Fruit fly (Drosophila melanogaster): ENCODE results near the gene Pfdn1.

Pfdn1 gene

DNA sequence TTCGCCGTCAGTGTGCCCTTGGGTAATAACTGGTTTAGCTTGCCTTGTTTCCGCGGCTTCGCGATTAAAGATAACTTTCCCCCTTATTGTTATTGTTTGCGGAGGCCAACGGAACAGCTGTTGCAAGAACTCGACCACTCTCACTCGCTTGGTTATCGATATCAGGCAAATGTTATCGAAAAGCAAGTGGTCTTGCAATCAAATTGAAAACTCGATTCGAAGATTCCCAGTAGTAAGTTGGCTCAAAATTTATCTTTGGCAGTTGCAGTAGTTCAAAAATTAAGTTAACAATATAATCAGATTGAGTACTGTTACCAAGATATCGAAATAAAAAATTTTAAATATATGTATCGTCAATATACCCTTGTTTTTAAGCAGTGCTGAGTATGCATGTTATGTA, 3.1 kb upstream of the Pfdn1 start, which contains the start of the genes Fbw5 and CG9147 (continued):
- TF ChIP-seq CG10565 (GFP tag; optimal IDR thresholded peaks at IDR 0.05), result peak; percentile 99
- peak; percentile 99 for TF ChIP-seq tap (tag; optimal IDR thresholded peaks at IDR 0.05)
- TF ChIP-seq bbx (GFP tag; IDR thresholded peaks at IDR 0.05; ENCODE audit: partially characterized antibody), result peak; percentile 70
- peak; percentile 99 for TF ChIP-seq bcd (GFP tag; optimal IDR thresholded peaks at IDR 0.05)
- peak; percentile 99 for TF ChIP-seq tup (GFP tag; optimal IDR thresholded peaks at IDR 0.05)
- TF ChIP-seq CG7987 (GFP tag; optimal IDR thresholded peaks at IDR 0.05), result peak; percentile 98
- peak; percentile 98 for TF ChIP-seq CG4282 (GFP tag; optimal IDR thresholded peaks at IDR 0.05)
- peak; percentile 93 for TF ChIP-seq TFAM (GFP tag; optimal IDR thresholded peaks at IDR 0.05)
- peak; percentile 86 for TF ChIP-seq z (GFP tag; IDR thresholded peaks at IDR 0.05)
- TF ChIP-seq dan (GFP tag; IDR thresholded peaks at IDR 0.05), result peak; percentile 95
- peak; percentile 100 for TF ChIP-seq row (GFP tag; IDR thresholded peaks at IDR 0.05)
- peak; percentile 99 for TF ChIP-seq CG33557 (GFP tag; optimal IDR thresholded peaks at IDR 0.05)
- peak; percentile 99 for TF ChIP-seq en (GFP tag; optimal IDR thresholded peaks at IDR 0.05)
- peak; percentile 62 for TF ChIP-seq Dp (GFP tag; optimal IDR thresholded peaks at IDR 0.05)
- TF ChIP-seq trh (GFP tag; optimal IDR thresholded peaks at IDR 0.05), result peak; percentile 99
- peak; percentile 98 for TF ChIP-seq CG18764 (GFP tag; optimal IDR thresholded peaks at IDR 0.05)
- TF ChIP-seq kay (GFP tag; optimal IDR thresholded peaks at IDR 0.05), result peak; percentile 99
- TF ChIP-seq Atf-2 (GFP tag; optimal IDR thresholded peaks at IDR 0.05), result peak; percentile 99
- TF ChIP-seq cwo (GFP tag; optimal IDR thresholded peaks at IDR 0.05), result peak; percentile 97
- peak; percentile 100 for TF ChIP-seq D19B (GFP tag; optimal IDR thresholded peaks at IDR 0.05)
- peak; percentile 88 for TF ChIP-seq Nf-YC (tag; optimal IDR thresholded peaks at IDR 0.05)
- TF ChIP-seq Dad (GFP tag; optimal IDR thresholded peaks at IDR 0.05), result peak; percentile 99
- peak; percentile 99 for TF ChIP-seq Rx (GFP tag; IDR thresholded peaks at IDR 0.05)
- TF ChIP-seq Dbx (GFP tag; IDR thresholded peaks at IDR 0.05), result peak; percentile 100
- peak; percentile 99 for TF ChIP-seq CG9817 (tag; optimal IDR thresholded peaks at IDR 0.05)
- peak; percentile 97 for TF ChIP-seq trem (tag; optimal IDR thresholded peaks at IDR 0.05)
- TF ChIP-seq CG18011 (GFP tag; optimal IDR thresholded peaks at IDR 0.05), result peak; percentile 93
- TF ChIP-seq Hr3 (GFP tag; optimal IDR thresholded peaks at IDR 0.05), result peak; percentile 100
- TF ChIP-seq caup (GFP tag; optimal IDR thresholded peaks at IDR 0.05; ENCODE audit: severe bottlenecking), result peak; percentile 99
- peak; percentile 99 for TF ChIP-seq CG31441 (GFP tag; IDR thresholded peaks at IDR 0.05)
- TF ChIP-seq CoRest (tag; optimal IDR thresholded peaks at IDR 0.05), result peak; percentile 100
- peak; percentile 100 for TF ChIP-seq CrebB (tag; optimal IDR thresholded peaks at IDR 0.05)
- TF ChIP-seq Doc3 (GFP tag; IDR thresholded peaks at IDR 0.05; ENCODE audit: partially characterized antibody), result no peak; the same call in 2 of the 3 replicates
- peak; percentile 99 for TF ChIP-seq al (GFP tag; IDR thresholded peaks at IDR 0.05)
- TF ChIP-seq CG5180 (GFP tag; optimal IDR thresholded peaks at IDR 0.05), result peak; percentile 90
- TF ChIP-seq sob (GFP tag; IDR thresholded peaks at IDR 0.05), result peak; percentile 100
- TF ChIP-seq seq (GFP tag; IDR thresholded peaks at IDR 0.05), result peak; percentile 100
- TF ChIP-seq MESR4 (GFP tag; optimal IDR thresholded peaks at IDR 0.05), result peak; percentile 98
- peak; percentile 99 for TF ChIP-seq CG12236 (GFP tag; optimal IDR thresholded peaks at IDR 0.05)
- peak; percentile 96 for TF ChIP-seq aop (GFP tag; IDR thresholded peaks at IDR 0.05)
- peak; percentile 99 for TF ChIP-seq CG2202 (tag; optimal IDR thresholded peaks at IDR 0.05)
- TF ChIP-seq ind (GFP tag; optimal IDR thresholded peaks at IDR 0.05), result peak; percentile 99
- TF ChIP-seq CG10959 (GFP tag; IDR thresholded peaks at IDR 0.05), result peak; percentile 100
- TF ChIP-seq Hey (tag; optimal IDR thresholded peaks at IDR 0.05), result peak; percentile 97
- peak; percentile 100 for TF ChIP-seq chm (GFP tag; IDR thresholded peaks at IDR 0.05)
- peak; percentile 99 for TF ChIP-seq btn (GFP tag; optimal IDR thresholded peaks at IDR 0.05)
- peak; percentile 99 for TF ChIP-seq CG32532 (GFP tag; IDR thresholded peaks at IDR 0.05)
- peak; percentile 99 for TF ChIP-seq Fer3 (tag; optimal IDR thresholded peaks at IDR 0.05)
- 0 out of 4 replicates have a peak, but pooled peaks have one; percentile 11 for TF ChIP-seq chinmo (GFP tag; IDR thresholded peaks at IDR 0.05; ENCODE audit: partially characterized antibody)
- peak; percentile 100 for TF ChIP-seq Camta (GFP tag; optimal IDR thresholded peaks at IDR 0.05)

Data from whole organism, embryonic.